Fruit fly (Drosophila melanogaster) whole organism, prepupa: ENCODE results near the gene CG42752.
A peak's percentile ranks its signal among the peaks of the same experiment; 100 is the strongest.

Experiments used
- Blimp-1 ChIP-seq: fragments of 200-800 bp; sonication (Bioruptor generic); optimal IDR thresholded peaks from 3 replicates; lab custom pipeline; 2017; ENCODE audit warnings: missing biosample characterization, missing genetic modification characterization, mild to moderate bottlenecking, moderate library complexity, missing genetic modification reagents
- CG10631 ChIP-seq: fragments of 200-800 bp; sonication (Bioruptor generic); optimal IDR thresholded peaks from 2 replicates; lab custom pipeline; 2016; ENCODE audit warnings: missing biosample characterization, missing genetic modification characterization
- CG10669 ChIP-seq: fragments of 200-800 bp; sonication (Bioruptor generic); optimal IDR thresholded peaks from 3 replicates; lab custom pipeline; 2018; ENCODE audit warnings: missing biosample characterization, mild to moderate bottlenecking, missing genetic modification characterization, moderate library complexity
- CG11294 ChIP-seq: fragments of 200-800 bp; sonication (Bioruptor generic); IDR thresholded peaks from 2 replicates; pipeline ENCODE4 v1.3.6; 2022; ENCODE audit warnings: missing biosample characterization, missing genetic modification characterization
- CG11762 ChIP-seq: fragments of 200-800 bp; sonication (Bioruptor generic); optimal IDR thresholded peaks from 3 replicates; lab custom pipeline; 2016; ENCODE audit warnings: missing biosample characterization, missing genetic modification characterization; ENCODE audit not compliant: insufficient read depth
- CG11902 ChIP-seq: fragments of 200-800 bp; sonication (Bioruptor generic); optimal IDR thresholded peaks from 3 replicates; lab custom pipeline; 2016; ENCODE audit warnings: missing biosample characterization, missing genetic modification characterization
- CG1621 ChIP-seq: fragments of 200-800 bp; sonication (Bioruptor generic); optimal IDR thresholded peaks from 3 replicates; lab custom pipeline; 2018; ENCODE audit warnings: missing biosample characterization, mild to moderate bottlenecking, missing genetic modification characterization
- CG3032 ChIP-seq: fragments of 200-800 bp; optimal IDR thresholded peaks from 2 replicates; lab custom pipeline; 2019; ENCODE audit warnings: missing biosample characterization, mild to moderate bottlenecking, missing genetic modification characterization, moderate library complexity
- CG31627 ChIP-seq: fragments of 200-800 bp; sonication (Bioruptor generic); optimal IDR thresholded peaks from 3 replicates; lab custom pipeline; 2016; ENCODE audit warnings: missing biosample characterization, missing genetic modification characterization
- CG32006 ChIP-seq: fragments of 200-800 bp; sonication (Bioruptor generic); optimal IDR thresholded peaks from 3 replicates; lab custom pipeline; 2017; ENCODE audit warnings: missing biosample characterization, mild to moderate bottlenecking, missing genetic modification characterization
- CG34406 ChIP-seq: fragments of 200-800 bp; sonication (Bioruptor generic); optimal IDR thresholded peaks from 3 replicates; lab custom pipeline; 2016; ENCODE audit warnings: missing biosample characterization, missing genetic modification characterization
- CG4318 ChIP-seq: fragments of 200-800 bp; sonication (Bioruptor generic); optimal IDR thresholded peaks from 3 replicates; lab custom pipeline; 2017; ENCODE audit warnings: missing biosample characterization, mild to moderate bottlenecking, missing genetic modification characterization
- CG6163 ChIP-seq: fragments of 200-800 bp; sonication (Bioruptor generic); IDR thresholded peaks from 3 replicates; pipeline ENCODE4 v1.3.6; 2022; ENCODE audit warnings: missing biosample characterization, missing genetic modification characterization
- CG6276 ChIP-seq: fragments of 200-800 bp; sonication (Bioruptor generic); optimal IDR thresholded peaks from 2 replicates; lab custom pipeline; 2017; ENCODE audit warnings: missing biosample characterization, mild to moderate bottlenecking, missing genetic modification characterization
- CG6792 ChIP-seq: fragments of 200-800 bp; sonication (Bioruptor generic); optimal IDR thresholded peaks from 3 replicates; lab custom pipeline; 2016; ENCODE audit warnings: missing biosample characterization, missing genetic modification characterization
- CG6808 ChIP-seq: fragments of 200-800 bp; sonication (Bioruptor generic); optimal IDR thresholded peaks from 3 replicates; lab custom pipeline; 2017; ENCODE audit warnings: missing biosample characterization, missing genetic modification characterization, mild to moderate bottlenecking, moderate library complexity, missing genetic modification reagents
- CG8319 ChIP-seq: fragments of 200-800 bp; sonication (Bioruptor generic); optimal IDR thresholded peaks from 3 replicates; lab custom pipeline; 2016; ENCODE audit warnings: missing biosample characterization, missing genetic modification characterization
- CG8632 ChIP-seq: fragments of 200-800 bp; sonication (Bioruptor generic); optimal IDR thresholded peaks from 3 replicates; lab custom pipeline; 2016; ENCODE audit warnings: missing biosample characterization, missing genetic modification characterization
- CG9139 ChIP-seq: fragments of 200-800 bp; sonication (Bioruptor generic); optimal IDR thresholded peaks from 3 replicates; lab custom pipeline; 2017; ENCODE audit warnings: missing biosample characterization, mild to moderate bottlenecking, missing genetic modification characterization
- Eip75B ChIP-seq: fragments of 200-800 bp; sonication (Bioruptor generic); optimal IDR thresholded peaks from 3 replicates; lab custom pipeline; 2016; ENCODE audit warnings: missing biosample characterization, missing genetic modification characterization
- Eip78C ChIP-seq: fragments of 200-800 bp; sonication (Bioruptor generic); peaks from one replicate; lab custom pipeline; 2016; ENCODE audit warnings: missing biosample characterization, missing genetic modification characterization
- Eip93F ChIP-seq: fragments of 200-800 bp; sonication (Bioruptor generic); optimal IDR thresholded peaks from 2 replicates; lab custom pipeline; 2016; ENCODE audit warnings: missing biosample characterization, mild to moderate bottlenecking, missing genetic modification characterization
- Ets21C ChIP-seq: fragments of 200-800 bp; sonication (Bioruptor generic); optimal IDR thresholded peaks from 3 replicates; lab custom pipeline; 2016; ENCODE audit warnings: missing biosample characterization, missing genetic modification characterization
- Ets96B ChIP-seq: fragments of 200-800 bp; optimal IDR thresholded peaks from 2 replicates; lab custom pipeline; 2019; ENCODE audit warnings: missing biosample characterization, mild to moderate bottlenecking, missing genetic modification characterization, moderate library complexity
- Gug ChIP-seq: fragments of 200-800 bp; sonication (Bioruptor generic); IDR thresholded peaks from 2 replicates; pipeline ENCODE4 v1.3.6; 2022; ENCODE audit warnings: missing biosample characterization, missing genetic modification characterization
- Hr39 ChIP-seq: fragments of 200-800 bp; sonication (Bioruptor generic); optimal IDR thresholded peaks from 2 replicates; lab custom pipeline; 2016; ENCODE audit warnings: missing biosample characterization, missing genetic modification characterization
- Lpt ChIP-seq: fragments of 200-800 bp; sonication (Bioruptor generic); optimal IDR thresholded peaks from 3 replicates; lab custom pipeline; 2016; ENCODE audit warnings: missing biosample characterization, missing genetic modification characterization
- OdsH ChIP-seq: fragments of 200-800 bp; sonication (Bioruptor generic); optimal IDR thresholded peaks from 3 replicates; lab custom pipeline; 2016; ENCODE audit warnings: missing biosample characterization, missing genetic modification characterization
- Smox ChIP-seq: fragments of 200-800 bp; sonication (Bioruptor generic); optimal IDR thresholded peaks from 3 replicates; lab custom pipeline; 2016; ENCODE audit warnings: missing biosample characterization, missing genetic modification characterization
- Sox14 ChIP-seq: fragments of 200-800 bp; sonication (Bioruptor generic); optimal IDR thresholded peaks from 3 replicates; lab custom pipeline; 2016; ENCODE audit warnings: missing biosample characterization, missing genetic modification characterization
- Sox15 ChIP-seq: fragments of 200-800 bp; sonication (Bioruptor generic); optimal IDR thresholded peaks from 3 replicates; lab custom pipeline; 2016; ENCODE audit warnings: missing biosample characterization, missing genetic modification characterization
- achi ChIP-seq: fragments of 200-800 bp; sonication (Bioruptor generic); optimal IDR thresholded peaks from 3 replicates; lab custom pipeline; 2016; ENCODE audit warnings: missing biosample characterization, missing genetic modification characterization
- acj6 ChIP-seq: fragments of 200-800 bp; sonication (Bioruptor generic); optimal IDR thresholded peaks from 3 replicates; lab custom pipeline; 2016; ENCODE audit warnings: missing biosample characterization, missing genetic modification characterization
- cyc ChIP-seq: fragments of 200-800 bp; sonication (Bioruptor generic); optimal IDR thresholded peaks from 3 replicates; lab custom pipeline; 2016; ENCODE audit warnings: missing biosample characterization, missing genetic modification characterization
- dac ChIP-seq: fragments of 200-800 bp; sonication (Bioruptor generic); optimal IDR thresholded peaks from 2 replicates; lab custom pipeline; 2017; ENCODE audit warnings: missing biosample characterization, mild to moderate bottlenecking, missing genetic modification characterization
- dsx ChIP-seq: fragments of 200-800 bp; optimal IDR thresholded peaks from 3 replicates; lab custom pipeline; 2019; ENCODE audit warnings: missing biosample characterization, mild to moderate bottlenecking, missing genetic modification characterization, moderate library complexity; ENCODE audit not compliant: poor library complexity, severe bottlenecking
- eg ChIP-seq: fragments of 200-800 bp; sonication (Bioruptor generic); IDR thresholded peaks from 3 replicates; pipeline ENCODE4 v1.3.6; 2022; ENCODE audit warnings: missing biosample characterization, missing genetic modification characterization
- esn ChIP-seq: fragments of 200-800 bp; sonication (Bioruptor generic); optimal IDR thresholded peaks from 2 replicates; lab custom pipeline; 2016; ENCODE audit warnings: missing biosample characterization, mild to moderate bottlenecking, missing genetic modification characterization, moderate library complexity
- fd85E ChIP-seq: fragments of 200-800 bp; sonication (Bioruptor generic); optimal IDR thresholded peaks from 3 replicates; lab custom pipeline; 2016; ENCODE audit warnings: missing biosample characterization, missing genetic modification characterization
- fkh ChIP-seq: fragments of 200-800 bp; sonication (Bioruptor generic); optimal IDR thresholded peaks from 3 replicates; lab custom pipeline; 2017; ENCODE audit warnings: missing biosample characterization, mild to moderate bottlenecking, missing genetic modification characterization, moderate library complexity
- net ChIP-seq: fragments of 200-800 bp; sonication (Bioruptor generic); optimal IDR thresholded peaks from 3 replicates; lab custom pipeline; 2016; ENCODE audit warnings: missing biosample characterization, missing genetic modification characterization
- pdm3 ChIP-seq: fragments of 200-800 bp; sonication (Bioruptor generic); optimal IDR thresholded peaks from 3 replicates; lab custom pipeline; 2016; ENCODE audit warnings: missing biosample characterization, missing genetic modification characterization
- salr ChIP-seq, 2 experiments: fragments of 200-800 bp; sonication (Bioruptor generic); optimal IDR thresholded peaks; 3 replicates each; lab custom pipeline; 2016 to 2018; ENCODE audit warnings: missing biosample characterization in 2 of 2, missing genetic modification characterization in 2 of 2, mild to moderate bottlenecking in 1 of 2
- svp ChIP-seq: fragments of 200-800 bp; sonication (Bioruptor generic); peaks from one replicate; lab custom pipeline; 2016; ENCODE audit warnings: missing biosample characterization, missing genetic modification characterization
- topi ChIP-seq: fragments of 200-800 bp; sonication (Bioruptor generic); optimal IDR thresholded peaks from 3 replicates; lab custom pipeline; 2016; ENCODE audit warnings: missing biosample characterization, missing genetic modification characterization
- vri ChIP-seq: fragments of 200-800 bp; sonication (Bioruptor generic); optimal IDR thresholded peaks from 3 replicates; lab custom pipeline; 2016; ENCODE audit warnings: missing biosample characterization, mild to moderate bottlenecking, missing genetic modification characterization

CG42752 gene

dm6 chr2L:18694724-18695105 is 45.2 kb downstream of the CG42752 start (continued):
- TF ChIP-seq CG31627 (peak; percentile 39), Eip75B (GFP tag; lab: Kevin White, UChicago) (peak; percentile 58), topi (peak; percentile 23), CG8632 (GFP tag; lab: Kevin White, UChicago) (peak; percentile 55), CG6163 (peak; percentile 84), Blimp-1 (no peak), CG11902 (GFP tag; lab: Kevin White, UChicago) (peak; percentile 11), CG1621 (no peak), achi (GFP tag; lab: Kevin White, UChicago) (peak; percentile 48), CG6808 (GFP tag; lab: Kevin White, UChicago) (no peak), Smox (peak; percentile 39), acj6 (GFP tag; lab: Kevin White, UChicago) (peak; percentile 73), CG3032 (tag; lab: Kevin White, UChicago) (peak; percentile 7), CG11762 (GFP tag; lab: Kevin White, UChicago) (peak; percentile 9), CG9139 (GFP tag; lab: Kevin White, UChicago) (no peak), cyc (GFP tag; lab: Kevin White, UChicago) (peak; percentile 29)

DNA sequence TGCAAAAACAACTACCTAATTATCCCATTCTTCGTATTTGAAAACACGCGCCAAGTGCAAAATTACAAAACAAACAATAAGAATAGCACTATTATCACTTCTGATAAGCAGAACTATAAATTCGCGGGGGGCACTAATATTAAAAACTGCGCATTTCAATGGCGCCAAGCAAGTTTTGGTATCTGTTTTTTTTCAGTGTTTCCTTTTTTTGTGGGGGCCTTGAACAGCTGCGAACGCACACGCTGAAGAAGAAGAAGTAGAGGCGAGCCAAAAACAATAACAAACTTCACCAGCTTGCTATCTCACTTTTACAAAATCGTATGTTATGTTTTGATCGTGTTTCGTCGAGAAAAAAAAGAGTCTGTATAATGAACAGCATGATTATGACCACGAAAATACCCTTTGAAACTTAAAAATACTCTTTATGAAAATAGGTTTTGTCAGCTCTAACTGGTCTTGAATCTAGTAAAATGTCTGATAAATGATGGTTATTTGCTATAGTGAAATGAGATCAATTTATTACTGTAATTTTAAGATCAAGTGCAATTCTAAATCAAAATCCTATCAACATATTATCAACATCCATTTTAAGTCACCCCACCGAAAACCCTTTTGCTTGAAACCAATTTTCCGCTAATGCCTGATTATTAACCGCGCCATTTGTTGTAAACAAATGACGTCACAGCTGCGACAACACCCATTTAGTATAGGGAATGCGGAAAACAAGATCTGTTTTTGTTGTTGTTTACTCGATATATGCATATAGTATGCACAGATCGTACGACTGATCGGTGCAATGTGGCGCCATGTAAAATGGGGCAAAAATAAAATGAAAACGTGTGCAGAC is 45.8 kb downstream of the CG42752 start:
- no peak for TF ChIP-seq Lpt
- peak; percentile 11 for TF ChIP-seq Sox15
- TF ChIP-seq Sox14 (GFP tag; lab: Kevin White, UChicago) = peak; percentile 53
- TF ChIP-seq Eip78C (GFP tag; lab: Kevin White, UChicago) = peak; percentile 67
- peak; percentile 58 for TF ChIP-seq vri (GFP tag; lab: Kevin White, UChicago)
- peak; percentile 59 for TF ChIP-seq esn
- TF ChIP-seq Hr39 (GFP tag; lab: Kevin White, UChicago) = peak; percentile 61
- TF ChIP-seq CG34406 = peak; percentile 28
- peak; percentile 41 for TF ChIP-seq achi (GFP tag; lab: Kevin White, UChicago)
- peak; percentile 27 for TF ChIP-seq CG11762 (GFP tag; lab: Kevin White, UChicago)
- peak; percentile 19 for TF ChIP-seq Ets21C (GFP tag; lab: Kevin White, UChicago)
- peak; percentile 22 for TF ChIP-seq svp (GFP tag; lab: Kevin White, UChicago)
- TF ChIP-seq pdm3 (GFP tag; lab: Kevin White, UChicago) = peak; percentile 50
- peak; percentile 51 for TF ChIP-seq net (GFP tag; lab: Kevin White, UChicago)
- TF ChIP-seq CG10669 (GFP tag; lab: Kevin White, UChicago) = no peak
- peak; percentile 10 for TF ChIP-seq cyc (GFP tag; lab: Kevin White, UChicago)
- TF ChIP-seq Blimp-1 = no peak
- no peak for TF ChIP-seq CG6276 (GFP tag; lab: Kevin White, UChicago)
- no peak for TF ChIP-seq Gug (GFP tag; lab: Robert Waterston, UW)
- TF ChIP-seq CG10631 = peak; percentile 37
- peak; percentile 26 for TF ChIP-seq fkh (GFP tag; lab: Kevin White, UChicago)
- TF ChIP-seq CG31627 = peak; percentile 68
- TF ChIP-seq CG32006 = peak; percentile 56
- TF ChIP-seq CG8632 (GFP tag; lab: Kevin White, UChicago) = peak; percentile 42
- peak; percentile 53 for TF ChIP-seq acj6 (GFP tag; lab: Kevin White, UChicago)
- peak; percentile 59 for TF ChIP-seq topi
- TF ChIP-seq dsx (GFP tag; lab: Kevin White, UChicago) = no peak
- TF ChIP-seq Eip75B (GFP tag; lab: Kevin White, UChicago) = peak; percentile 16
- TF ChIP-seq Eip93F = no peak
- TF ChIP-seq CG6163 = peak; percentile 82
- no peak for TF ChIP-seq Ets96B (tag; lab: Kevin White, UChicago)
- TF ChIP-seq OdsH (GFP tag; lab: Kevin White, UChicago) = no peak
- TF ChIP-seq CG11294 (GFP tag; lab: Robert Waterston, UW) = no peak
- no peak for TF ChIP-seq CG8319
- peak; percentile 71 for TF ChIP-seq eg (GFP tag; lab: Robert Waterston, UW)
- TF ChIP-seq fd85E = no peak
- TF ChIP-seq salr (GFP tag; optimal IDR thresholded peaks at IDR 0.05; lab: Kevin White, UChicago) = no peak
- TF ChIP-seq Smox = no peak
- TF ChIP-seq CG1621 = no peak
- TF ChIP-seq CG3032 (tag; lab: Kevin White, UChicago) = no peak
- peak; percentile 56 for TF ChIP-seq CG6792 (GFP tag; lab: Kevin White, UChicago)
- no peak for TF ChIP-seq CG4318 (GFP tag; lab: Kevin White, UChicago)
- TF ChIP-seq CG6808 (GFP tag; lab: Kevin White, UChicago) = no peak
- no peak for TF ChIP-seq CG9139 (GFP tag; lab: Kevin White, UChicago)
- no peak for TF ChIP-seq dac (GFP tag; lab: Kevin White, UChicago)
